Fruit fly (Drosophila melanogaster): ENCODE data around the gene jar.

Gene jar

dm6 chr3R:24272775-24273290 is 1.8 kb upstream of the jar start, which contains the start of gene Orct2 (continued):
- no peak for TF ChIP-seq CG11093 (GFP tag; IDR thresholded peaks at IDR 0.05)
- TF ChIP-seq Mes4 (GFP tag; optimal IDR thresholded peaks at IDR 0.05): no peak
- TF ChIP-seq CG2875 (GFP tag; optimal IDR thresholded peaks at IDR 0.05): no peak
- TF ChIP-seq CG2712 (tag; optimal IDR thresholded peaks at IDR 0.05): peak; percentile 4
- TF ChIP-seq HLH54F (GFP tag; optimal IDR thresholded peaks at IDR 0.05): no peak
- TF ChIP-seq Sin3A (optimal IDR thresholded peaks at IDR 0.05): no peak
- TF ChIP-seq CG17802 (tag; optimal IDR thresholded peaks at IDR 0.05): no peak
- no peak for TF ChIP-seq Tbp (GFP tag; optimal IDR thresholded peaks at IDR 0.05)
- no peak for TF ChIP-seq gfzf (GFP tag; optimal IDR thresholded peaks at IDR 0.05)
- no peak for TF ChIP-seq CG12155 (GFP tag; optimal IDR thresholded peaks at IDR 0.05)
- TF ChIP-seq CG13894 (tag; optimal IDR thresholded peaks at IDR 0.05): peak; percentile 98
- no peak for TF ChIP-seq lbe (GFP tag; optimal IDR thresholded peaks at IDR 0.05)
- TF ChIP-seq ssp (GFP tag; IDR thresholded peaks at IDR 0.05): no peak
- TF ChIP-seq eyg (GFP tag; optimal IDR thresholded peaks at IDR 0.05): no peak
- peak; percentile 37 for TF ChIP-seq CG12769 (tag; optimal IDR thresholded peaks at IDR 0.05)
- TF ChIP-seq Dad (GFP tag; optimal IDR thresholded peaks at IDR 0.05): no peak
- TF ChIP-seq onecut (GFP tag; IDR thresholded peaks at IDR 0.05): peak; percentile 77
- no peak for TF ChIP-seq CG7556 (GFP tag; optimal IDR thresholded peaks at IDR 0.05)
- TF ChIP-seq hbn (GFP tag; IDR thresholded peaks at IDR 0.05; ENCODE audit: partially characterized antibody): no peak; the same call in 1 of the 2 replicates
- TF ChIP-seq chinmo (GFP tag; IDR thresholded peaks at IDR 0.05; ENCODE audit: partially characterized antibody): peak; percentile 90; the same call in 3 of the 4 replicates
- peak; percentile 41 for TF ChIP-seq dm (GFP tag; optimal IDR thresholded peaks at IDR 0.05)
- TF ChIP-seq Hr3 (GFP tag; optimal IDR thresholded peaks at IDR 0.05): no peak
- TF ChIP-seq Oaz (GFP tag; IDR thresholded peaks at IDR 0.05): no peak
- TF ChIP-seq CG7839 (tag; optimal IDR thresholded peaks at IDR 0.05): no peak
- TF ChIP-seq Dfd (GFP tag; optimal IDR thresholded peaks at IDR 0.05): no peak
- peak; percentile 60 for TF ChIP-seq Nf-YC (tag; optimal IDR thresholded peaks at IDR 0.05)
- TF ChIP-seq slp2 (GFP tag; optimal IDR thresholded peaks at IDR 0.05): no peak
- no peak for TF ChIP-seq ase (GFP tag; IDR thresholded peaks at IDR 0.05)
- TF ChIP-seq dmrt99B (tag; optimal IDR thresholded peaks at IDR 0.05): peak; percentile 14
- TF ChIP-seq Dip3 (GFP tag; optimal IDR thresholded peaks at IDR 0.05): no peak
- no peak for TF ChIP-seq Rx (GFP tag; IDR thresholded peaks at IDR 0.05)
- no peak for TF ChIP-seq btn (GFP tag; optimal IDR thresholded peaks at IDR 0.05)
- TF ChIP-seq CG14667 (GFP tag; IDR thresholded peaks at IDR 0.05): no peak
- peak; percentile 39 for TF ChIP-seq CG4328 (GFP tag; optimal IDR thresholded peaks at IDR 0.05)
- no peak for TF ChIP-seq gsb (GFP tag; IDR thresholded peaks at IDR 0.05)
- no peak for TF ChIP-seq phol (tag; optimal IDR thresholded peaks at IDR 0.05)
- TF ChIP-seq trem (tag; optimal IDR thresholded peaks at IDR 0.05): no peak
- no peak for TF ChIP-seq inv (GFP tag; IDR thresholded peaks at IDR 0.05; ENCODE audit: partially characterized antibody)
- peak; percentile 17 for TF ChIP-seq Meics (GFP tag; optimal IDR thresholded peaks at IDR 0.05)
- TF ChIP-seq fd96Cb (tag; optimal IDR thresholded peaks at IDR 0.05): no peak
- TF ChIP-seq chn (GFP tag; optimal IDR thresholded peaks at IDR 0.05): no peak
- no peak for TF ChIP-seq NfI (GFP tag; optimal IDR thresholded peaks at IDR 0.05)
- TF ChIP-seq jumu (GFP tag; optimal IDR thresholded peaks at IDR 0.05): no peak
- no peak for TF ChIP-seq da (GFP tag; optimal IDR thresholded peaks at IDR 0.05)
- TF ChIP-seq knrl (GFP tag; IDR thresholded peaks at IDR 0.05; ENCODE audit: partially characterized antibody): 0 out of 3 replicates have a peak, but pooled peaks have one; percentile 5
- peak; percentile 84 for TF ChIP-seq crol (GFP tag; IDR thresholded peaks at IDR 0.05)
- TF ChIP-seq Bgb (GFP tag; IDR thresholded peaks at IDR 0.05; ENCODE audit: partially characterized antibody): peak; percentile 50; the same call in 1 of the 2 replicates
- TF ChIP-seq CG10267 (tag; optimal IDR thresholded peaks at IDR 0.05): no peak
- TF ChIP-seq Ets65A (GFP tag): no peak
- peak; percentile 32 for TF ChIP-seq Ravus (GFP tag; IDR thresholded peaks at IDR 0.05)
- TF ChIP-seq Bdp1 (GFP tag; optimal IDR thresholded peaks at IDR 0.05): no peak
- no peak for TF ChIP-seq CG8944 (GFP tag; optimal IDR thresholded peaks at IDR 0.05)

Data from whole organism, embryonic.